Worm (Caenorhabditis elegans) whole organism, young adult: ENCODE results near the gene F59A6.2.

Experiments
- B0035.1 ChIP-seq: sonication (generic microtip); optimal IDR thresholded peaks from 2 replicates; lab custom pipeline; 2016; ENCODE audit warnings: missing genetic modification characterization, mild to moderate bottlenecking, missing compliant biosample characterization, missing genotype, missing genetic modification reagents
- B0261.1 ChIP-seq: sonication (generic microtip); optimal IDR thresholded peaks from 2 replicates; lab custom pipeline; 2016; ENCODE audit warnings: mild to moderate bottlenecking, missing genetic modification characterization, moderate library complexity, missing compliant biosample characterization
- B0336.3 ChIP-seq: fragments of 200-800 bp; sonication (Bioruptor generic); IDR thresholded peaks from 2 replicates; pipeline ENCODE4 v1.3.6; 2022; ENCODE audit warnings: missing genetic modification characterization, missing compliant biosample characterization
- C06A6.2 ChIP-seq: fragments of 200-800 bp; sonication (Bioruptor generic); conservative IDR thresholded peaks from 2 replicates; pipeline ENCODE4 v1.3.6; 2022; ENCODE audit warnings: missing genetic modification characterization, missing compliant biosample characterization
- F33H1.4 ChIP-seq: fragments of 200-800 bp; sonication (Bioruptor generic); IDR thresholded peaks from 2 replicates; pipeline ENCODE4 v1.3.6; 2022; ENCODE audit warnings: missing genetic modification reagents, missing genetic modification characterization, missing compliant biosample characterization
- K12H6.12 ChIP-seq: fragments of 200-800 bp; sonication (Bioruptor generic); optimal IDR thresholded peaks from 2 replicates; lab custom pipeline; 2018; ENCODE audit warnings: mild to moderate bottlenecking, missing genetic modification characterization, missing compliant biosample characterization
- Y53F4B.3 ChIP-seq: fragments of 200-800 bp; sonication (Bioruptor generic); IDR thresholded peaks from 2 replicates; pipeline ENCODE4 v1.3.6; 2022; ENCODE audit warnings: missing genetic modification reagents, missing genetic modification characterization, missing compliant biosample characterization
- ZK185.1 ChIP-seq: sonication (generic microtip); optimal IDR thresholded peaks from 2 replicates; lab custom pipeline; 2016; ENCODE audit warnings: mild to moderate bottlenecking, missing genetic modification characterization, missing compliant biosample characterization; ENCODE audit not compliant: poor library complexity, severe bottlenecking
- ama-1 ChIP-seq, 3 experiments: fragments of 150-350 bp in 1 of 3; sonication (generic microtip) in 2 of 3; optimal IDR thresholded peaks; 2 replicates each; lab custom pipeline; 2014 to 2018; ENCODE audit warnings: missing biosample characterization in 2 of 3, missing genetic modification characterization in 2 of 3, missing genetic modification reagents in 2 of 3
- aptf-2 ChIP-seq: fragments of 200-800 bp; sonication (Bioruptor generic); conservative IDR thresholded peaks from 2 replicates; pipeline ENCODE4 v1.3.6; 2022; ENCODE audit warnings: missing genetic modification reagents, missing genetic modification characterization, missing compliant biosample characterization
- atf-7 ChIP-seq: sonication (generic microtip); optimal IDR thresholded peaks from 2 replicates; lab custom pipeline; 2017; ENCODE audit warnings: mild to moderate bottlenecking, missing genetic modification characterization, missing compliant biosample characterization
- attf-6 ChIP-seq: fragments of 200-800 bp; sonication (Bioruptor generic); IDR thresholded peaks from 2 replicates; pipeline ENCODE4 v1.3.6; 2022; ENCODE audit warnings: missing genetic modification reagents, missing genetic modification characterization, missing compliant biosample characterization
- ccch-3 ChIP-seq: fragments of 200-800 bp; sonication (Bioruptor generic); optimal IDR thresholded peaks from 2 replicates; lab custom pipeline; 2018; ENCODE audit warnings: mild to moderate bottlenecking, missing genetic modification characterization, missing compliant biosample characterization
- ceh-100 ChIP-seq: fragments of 200-800 bp; sonication (Bioruptor generic); IDR thresholded peaks from 2 replicates; pipeline ENCODE4 v1.3.6; 2022; ENCODE audit warnings: missing genetic modification reagents, missing genetic modification characterization, missing compliant biosample characterization
- ceh-40 ChIP-seq: fragments of 200-800 bp; sonication (Bioruptor generic); IDR thresholded peaks from 2 replicates; pipeline ENCODE4 v1.3.6; 2022; ENCODE audit warnings: missing genetic modification characterization, missing compliant biosample characterization
- ceh-79 ChIP-seq: sonication (generic microtip); optimal IDR thresholded peaks from 2 replicates; lab custom pipeline; 2017; ENCODE audit warnings: mild to moderate bottlenecking, missing genetic modification characterization, missing compliant biosample characterization
- ceh-91 ChIP-seq: fragments of 200-800 bp; sonication (Bioruptor generic); IDR thresholded peaks from 2 replicates; pipeline ENCODE4 v1.3.6; 2022; ENCODE audit warnings: missing genetic modification reagents, missing genetic modification characterization, missing compliant biosample characterization
- egl-18 ChIP-seq: fragments of 200-800 bp; sonication (Bioruptor generic); IDR thresholded peaks from 2 replicates; pipeline ENCODE4 v1.3.6; 2022; ENCODE audit warnings: missing genetic modification reagents, missing genetic modification characterization, missing compliant biosample characterization
- hlh-12 ChIP-seq: sonication (generic microtip); optimal IDR thresholded peaks from 2 replicates; lab custom pipeline; 2016; ENCODE audit warnings: missing genetic modification characterization, missing compliant biosample characterization
- hlh-26 ChIP-seq: fragments of 200-800 bp; sonication (Bioruptor generic); conservative IDR thresholded peaks from 2 replicates; pipeline ENCODE4 v1.3.6; 2022; ENCODE audit warnings: missing genetic modification reagents, missing genetic modification characterization, missing compliant biosample characterization
- hrde-1 ChIP-seq: sonication (generic microtip); optimal IDR thresholded peaks from 2 replicates; lab custom pipeline; 2016; ENCODE audit warnings: missing genetic modification characterization, mild to moderate bottlenecking, missing compliant biosample characterization, moderate library complexity, missing genotype, missing genetic modification reagents, borderline replicate concordance
- let-526 ChIP-seq: fragments of 200-800 bp; sonication (Bioruptor generic); IDR thresholded peaks from 2 replicates; pipeline ENCODE4 v1.3.6; 2022; ENCODE audit warnings: missing genetic modification reagents, missing genetic modification characterization, missing compliant biosample characterization
- lin-26 ChIP-seq: fragments of 200-800 bp; sonication (Bioruptor generic); IDR thresholded peaks from 2 replicates; pipeline ENCODE4 v1.3.6; 2022; ENCODE audit warnings: missing genetic modification reagents, missing genetic modification characterization, missing compliant biosample characterization
- lin-40 ChIP-seq: sonication (generic microtip); optimal IDR thresholded peaks from 2 replicates; lab custom pipeline; 2016; ENCODE audit warnings: missing genetic modification characterization, mild to moderate bottlenecking, missing compliant biosample characterization, missing genotype, missing genetic modification reagents
- lin-54 ChIP-seq: fragments of 200-800 bp; sonication (Bioruptor generic); optimal IDR thresholded peaks from 2 replicates; lab custom pipeline; 2018; ENCODE audit warnings: mild to moderate bottlenecking, missing genetic modification characterization, missing compliant biosample characterization
- lsl-1 ChIP-seq: fragments of 200-800 bp; sonication (Bioruptor generic); optimal IDR thresholded peaks from 2 replicates; lab custom pipeline; 2018; ENCODE audit warnings: mild to moderate bottlenecking, missing genetic modification characterization, moderate library complexity, missing compliant biosample characterization
- lsy-27 ChIP-seq: sonication (generic microtip); optimal IDR thresholded peaks from 2 replicates; lab custom pipeline; 2017; ENCODE audit warnings: missing genetic modification characterization, mild to moderate bottlenecking, missing compliant biosample characterization, antibody characterized with exemption, missing genotype, borderline replicate concordance; ENCODE audit not compliant: insufficient read depth
- nfya-1 ChIP-seq: sonication (generic microtip); optimal IDR thresholded peaks from 2 replicates; lab custom pipeline; 2017; ENCODE audit warnings: antibody characterized with exemption, missing compliant biosample characterization, missing genetic modification characterization, borderline replicate concordance; ENCODE audit not compliant: insufficient read depth
- nhr-90 ChIP-seq: sonication (generic microtip); optimal IDR thresholded peaks from 2 replicates; lab custom pipeline; 2016; ENCODE audit warnings: missing genotype, mild to moderate bottlenecking, missing genetic modification characterization, missing compliant biosample characterization
- pha-4 ChIP-seq: fragments of 150-350 bp; sonication (generic microtip); optimal IDR thresholded peaks from 2 replicates; lab custom pipeline; 2014; ENCODE audit warnings: missing biosample characterization, missing genetic modification reagents, missing genetic modification characterization
- rcor-1 ChIP-seq: fragments of 200-800 bp; sonication (Bioruptor generic); IDR thresholded peaks from 2 replicates; pipeline ENCODE4 v1.3.6; 2022; ENCODE audit warnings: missing genetic modification reagents, missing genetic modification characterization, missing compliant biosample characterization
- rpc-1 ChIP-seq, 2 experiments: fragments of 150-350 bp in 1 of 2; sonication (generic microtip) in 1 of 2; optimal IDR thresholded peaks; 2 replicates each; lab custom pipeline; 2014 to 2018; ENCODE audit warnings: missing biosample characterization in 1 of 2, missing genetic modification characterization in 1 of 2, missing genetic modification reagents in 1 of 2, missing genotype in 1 of 2
- sea-2 ChIP-seq: fragments of 200-800 bp; sonication (Bioruptor generic); IDR thresholded peaks from 2 replicates; pipeline ENCODE4 v1.3.6; 2022; ENCODE audit warnings: missing genetic modification characterization, missing compliant biosample characterization
- snpc-1.1 ChIP-seq: sonication (generic microtip); optimal IDR thresholded peaks from 2 replicates; lab custom pipeline; 2017; ENCODE audit warnings: missing genetic modification characterization, mild to moderate bottlenecking, missing compliant biosample characterization, antibody characterized with exemption, moderate library complexity, missing genotype, missing genetic modification reagents; ENCODE audit not compliant: insufficient read depth
- snpc-3.4 ChIP-seq: sonication (generic microtip); optimal IDR thresholded peaks from 2 replicates; lab custom pipeline; 2017; ENCODE audit warnings: missing genetic modification characterization, mild to moderate bottlenecking, missing compliant biosample characterization, antibody characterized with exemption, moderate library complexity, missing genotype, missing genetic modification reagents
- snpc-4 ChIP-seq, 5 experiments: fragments of 150-350 bp in 1 of 5; sonication (generic microtip) in 4 of 5; optimal IDR thresholded peaks; 2 replicates each; lab custom pipeline; 2014 to 2018; ENCODE audit warnings: missing genetic modification characterization in 5 of 5, missing biosample characterization in 3 of 5, antibody characterized with exemption in 2 of 5, mild to moderate bottlenecking in 2 of 5, missing compliant biosample characterization in 2 of 5, missing genotype in 2 of 5, moderate library complexity in 2 of 5, missing genetic modification reagents in 1 of 5
- somi-1 ChIP-seq: fragments of 200-800 bp; sonication (Bioruptor generic); optimal IDR thresholded peaks from 2 replicates; lab custom pipeline; 2018; ENCODE audit warnings: mild to moderate bottlenecking, missing genetic modification characterization, missing compliant biosample characterization
- tbp1 ChIP-seq: fragments of 200-800 bp; sonication (Bioruptor generic); optimal IDR thresholded peaks from 2 replicates; lab custom pipeline; 2018; ENCODE audit warnings: mild to moderate bottlenecking, missing genetic modification characterization, missing compliant biosample characterization
- tbx-9 ChIP-seq: sonication (generic microtip); optimal IDR thresholded peaks from 2 replicates; lab custom pipeline; 2016; ENCODE audit warnings: borderline replicate concordance, missing genetic modification characterization, inconsistent platforms, missing compliant biosample characterization
- unc-130 ChIP-seq: sonication (generic microtip); optimal IDR thresholded peaks from 2 replicates; lab custom pipeline; 2016; ENCODE audit warnings: missing genetic modification reagents, missing genetic modification characterization, missing compliant biosample characterization
- unc-62 ChIP-seq: fragments of 150-350 bp; optimal IDR thresholded peaks from 2 replicates; lab custom pipeline; 2014; ENCODE audit warnings: missing biosample characterization, missing genetic modification reagents, missing genetic modification characterization
- ztf-18 ChIP-seq: sonication (generic microtip); optimal IDR thresholded peaks from 2 replicates; lab custom pipeline; 2016; ENCODE audit warnings: missing genotype, mild to moderate bottlenecking, missing genetic modification characterization, missing compliant biosample characterization
- ztf-22 ChIP-seq: fragments of 200-800 bp; sonication (Bioruptor generic); optimal IDR thresholded peaks from 2 replicates; lab custom pipeline; 2018; ENCODE audit warnings: mild to moderate bottlenecking, missing genetic modification characterization, moderate library complexity, missing compliant biosample characterization
- ztf-3 ChIP-seq: fragments of 200-800 bp; sonication (Bioruptor generic); optimal IDR thresholded peaks from 2 replicates; lab custom pipeline; 2018; ENCODE audit warnings: mild to moderate bottlenecking, missing genetic modification characterization, missing compliant biosample characterization
- ztf-6 ChIP-seq: fragments of 200-800 bp; sonication (Bioruptor generic); IDR thresholded peaks from 2 replicates; pipeline ENCODE4 v1.3.6; 2022; ENCODE audit warnings: missing genetic modification reagents, missing genetic modification characterization, missing compliant biosample characterization

Gene F59A6.2

ce11 chrII:5061794-5062368 is 47.4 kb downstream of the F59A6.2 start, which contains the start of gene smc-5 (continued):
- TF ChIP-seq hlh-26 (GFP tag; lab: Robert Waterston, UW) (no peak), B0336.3 (GFP tag; lab: Robert Waterston, UW) (no peak), ceh-40 (no peak), ceh-91 (GFP tag; lab: Robert Waterston, UW) (peak; percentile 80), ztf-22 (GFP tag; lab: Kevin White, UChicago) (no peak), snpc-4 (GFP tag; optimal IDR thresholded peaks at IDR 0.05; lab: Kevin White, UChicago) (peak; percentile 18), snpc-4 (tag; optimal IDR thresholded peaks at IDR 0.05; lab: Kevin White, UChicago) (peak in 3 of 4 experiments; percentile 66 to 84 (median 68)), K12H6.12 (tag; lab: Kevin White, UChicago) (no peak), rcor-1 (GFP tag; lab: Robert Waterston, UW) (peak; percentile 36; the same call in 1 of the 2 replicates), attf-6 (GFP tag; lab: Robert Waterston, UW) (no peak), Y53F4B.3 (GFP tag; lab: Robert Waterston, UW) (no peak), unc-130 (GFP tag; lab: Kevin White, UChicago) (peak; percentile 77), unc-62 (no peak), aptf-2 (GFP tag; lab: Robert Waterston, UW) (no peak), B0035.1 (tag; lab: Kevin White, UChicago) (no peak), somi-1 (GFP tag; lab: Kevin White, UChicago) (no peak), atf-7 (no peak), lin-26 (GFP tag; lab: Robert Waterston, UW) (0 out of 2 replicates have a peak, but pooled peaks have one; percentile 20), hrde-1 (no peak), ccch-3 (GFP tag; lab: Kevin White, UChicago) (no peak), B0261.1 (tag; lab: Kevin White, UChicago) (peak; percentile 15), ZK185.1 (tag; lab: Kevin White, UChicago) (peak; percentile 20), egl-18 (GFP tag; lab: Robert Waterston, UW) (no peak), ztf-6 (no peak), ceh-100 (peak; percentile 96), tbp1 (GFP tag; lab: Kevin White, UChicago) (peak; percentile 54), ceh-79 (tag; lab: Kevin White, UChicago) (no peak), ztf-3 (GFP tag; lab: Kevin White, UChicago) (no peak), hlh-12 (tag; lab: Kevin White, UChicago) (no peak), lin-40 (tag; lab: Kevin White, UChicago) (no peak), C06A6.2 (GFP tag; lab: Robert Waterston, UW) (no peak), lsy-27 (no peak), ama-1 (optimal IDR thresholded peaks at IDR 0.05; lab: Kevin White, UChicago) (no peak), ama-1 (GFP tag; optimal IDR thresholded peaks at IDR 0.05; lab: Kevin White, UChicago) (no peak), pha-4 (tag; lab: Kevin White, UChicago) (no peak), lin-54 (GFP tag; lab: Kevin White, UChicago) (peak; percentile 71), nfya-1 (no peak), F33H1.4 (GFP tag; lab: Robert Waterston, UW) (peak; percentile 68), nhr-90 (tag; lab: Kevin White, UChicago) (no peak), snpc-3.4 (peak; percentile 66), let-526 (GFP tag; lab: Robert Waterston, UW) (no peak), lsl-1 (GFP tag; lab: Kevin White, UChicago) (peak; percentile 70), tbx-9 (tag; lab: Kevin White, UChicago) (no peak), snpc-1.1 (peak; percentile 24), ztf-18 (tag; lab: Kevin White, UChicago) (peak; percentile 16), rpc-1 (optimal IDR thresholded peaks at IDR 0.05; lab: Kevin White, UChicago) (no peak), rpc-1 (tag; optimal IDR thresholded peaks at IDR 0.05; lab: Kevin White, UChicago) (no peak), sea-2 (no peak)
